Fruit fly (Drosophila melanogaster) ovary, adult (tissue): ENCODE data around the gene hyd.

ENCODE experiments used
- CG17801 ChIP-seq: fragments of 200-800 bp; optimal IDR thresholded peaks from 2 replicates; lab custom pipeline; 2019; ENCODE audit warnings: missing biosample characterization, mild to moderate bottlenecking, missing genetic modification characterization, moderate library complexity; ENCODE audit not compliant: partially characterized antibody

The hyd gene

dm6 chr3R:9747272-9747874 lies 22.0 kb upstream of the hyd start, which contains the start of gene CG12948:
CG12948 (minus strand) TSS chr3R:9747744.
- TF ChIP-seq CG17801 (GFP tag; lab: Kevin White, UChicago): peak; percentile 80

dm6 chr3R:9746267-9746666 lies 20.9 kb upstream of the hyd start, which contains the start of gene CG34409:
CG34409 (minus strand) TSS chr3R:9746367.
- TF ChIP-seq CG17801 (GFP tag; lab: Kevin White, UChicago): no peak

- TF ChIP-seq CG17801 (GFP tag; lab: Kevin White, UChicago): no peak
Measured at dm6 chr3R:9745442-9745841, 20.0 kb upstream of the hyd start.

- no peak for TF ChIP-seq CG17801 (GFP tag; lab: Kevin White, UChicago)
Measured at dm6 chr3R:9743995-9744394, 18.6 kb upstream of the hyd start.

dm6 chr3R:9743217-9743616 lies 17.8 kb upstream of the hyd start, which contains the start of gene CG31415:
CG31415 (plus strand) TSS chr3R:9743517.
- no peak for TF ChIP-seq CG17801 (GFP tag; lab: Kevin White, UChicago)

dm6 chr3R:9740713-9741112 lies 15.3 kb upstream of the hyd start, which contains the start of gene Pnn:
Pnn (plus strand) TSS chr3R:9740899.
- TF ChIP-seq CG17801 (GFP tag; lab: Kevin White, UChicago): peak; percentile 20

- no peak for TF ChIP-seq CG17801 (GFP tag; lab: Kevin White, UChicago)
Measured at dm6 chr3R:9739793-9740192, 14.4 kb upstream of the hyd start, which contains the start of gene side-VII. side-VII (minus strand) TSS chr3R:9739979.

dm6 chr3R:9735151-9735550 lies 9.7 kb upstream of the hyd start:
- no peak for TF ChIP-seq CG17801 (GFP tag; lab: Kevin White, UChicago)

- no peak for TF ChIP-seq CG17801 (GFP tag; lab: Kevin White, UChicago)
Measured at dm6 chr3R:9733150-9733549, 7.7 kb upstream of the hyd start, which contains the start of gene alphaTub85E. alphaTub85E (minus strand) TSS chr3R:9733250.

dm6 chr3R:9730784-9731183 lies 5.4 kb upstream of the hyd start, which contains the start of gene FoxP:
FoxP (minus strand) TSS chr3R:9730872.
- no peak for TF ChIP-seq CG17801 (GFP tag; lab: Kevin White, UChicago)

dm6 chr3R:9710886-9711285 lies 14.5 kb downstream of the hyd start, which contains the start of the genes trbd and dmt:
trbd (minus strand) TSS chr3R:9711037.
dmt (plus strand) TSS chr3R:9711142.
- TF ChIP-seq CG17801 (GFP tag; lab: Kevin White, UChicago): no peak

dm6 chr3R:9710228-9710627 lies 15.2 kb downstream of the hyd start:
- no peak for TF ChIP-seq CG17801 (GFP tag; lab: Kevin White, UChicago)

dm6 chr3R:9705008-9705628 lies 20.3 kb downstream of the hyd start, which contains the start of gene Unc-115a:
Unc-115a (minus strand) TSS chr3R:9705417.
- TF ChIP-seq CG17801 (GFP tag; lab: Kevin White, UChicago): peak; percentile 55

dm6 chr3R:9704183-9705007 lies 21.0 kb downstream of the hyd start:
- no peak for TF ChIP-seq CG17801 (GFP tag; lab: Kevin White, UChicago)

dm6 chr3R:9703273-9703672 lies 22.1 kb downstream of the hyd start:
- no peak for TF ChIP-seq CG17801 (GFP tag; lab: Kevin White, UChicago)
